Worm (Caenorhabditis elegans): ENCODE measurements around the gene ugt-40.

ce11 chrV:7095254-7095990, 46.3 kb downstream of the ugt-40 start:
- no peak for TF ChIP-seq lin-29 (GFP tag; IDR thresholded peaks at IDR 0.05)
- TF ChIP-seq snpc-4 (tag; optimal IDR thresholded peaks at IDR 0.05): no peak
- TF ChIP-seq ztf-11 (tag; optimal IDR thresholded peaks at IDR 0.05): no peak

Measured in whole organism, L4 larva.